Worm (Caenorhabditis elegans): ENCODE measurements around the gene chil-11.

chil-11 gene

DNA sequence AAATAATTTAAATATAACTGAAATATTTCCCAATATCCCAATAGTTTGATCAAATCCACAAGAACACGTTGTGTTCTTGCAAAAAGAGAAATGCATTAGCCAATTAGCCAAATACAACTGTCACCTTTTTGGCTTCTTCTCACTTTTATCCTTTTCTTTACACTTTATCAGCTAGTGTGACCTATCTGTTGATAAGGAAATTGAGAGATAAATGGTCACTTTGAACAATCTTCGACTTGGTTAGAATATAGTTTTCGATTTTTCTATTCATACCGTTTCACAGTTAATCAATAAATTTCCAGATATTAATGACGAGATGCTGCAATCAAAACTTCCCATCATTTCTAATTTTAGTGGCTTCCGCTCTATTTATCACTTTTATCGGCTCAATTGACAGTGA lies 32.3 kb upstream of the chil-11 start, which contains the start of gene C55C3.1:
TSS of gene C55C3.1 (plus strand) at position 301 of the 400 bp plus-strand sequence.
- TF ChIP-seq ham-2 (GFP tag; optimal IDR thresholded peaks at IDR 0.05), result no peak
- TF ChIP-seq mep-1 (tag; optimal IDR thresholded peaks at IDR 0.05), result no peak
- no peak for TF ChIP-seq drap-1 (GFP tag; optimal IDR thresholded peaks at IDR 0.05)
- no peak for TF ChIP-seq sem-2 (GFP tag; optimal IDR thresholded peaks at IDR 0.05)
- no peak for TF ChIP-seq nhr-28 (tag; optimal IDR thresholded peaks at IDR 0.05)
- no peak for TF ChIP-seq nhr-2 (tag; optimal IDR thresholded peaks at IDR 0.05)
- no peak for TF ChIP-seq unc-62 (GFP tag; optimal IDR thresholded peaks at IDR 0.05)
- TF ChIP-seq cnd-1 (tag; optimal IDR thresholded peaks at IDR 0.05), result no peak
- no peak for TF ChIP-seq lsy-2 (tag; optimal IDR thresholded peaks at IDR 0.05)
- TF ChIP-seq hlh-1 (tag; optimal IDR thresholded peaks at IDR 0.05), result no peak
- no peak for TF ChIP-seq bed-3 (GFP tag; optimal IDR thresholded peaks at IDR 0.05)
- TF ChIP-seq M03D4.4 (tag; optimal IDR thresholded peaks at IDR 0.05), result no peak
- TF ChIP-seq elt-3 (tag; optimal IDR thresholded peaks at IDR 0.05), result no peak

DNA sequence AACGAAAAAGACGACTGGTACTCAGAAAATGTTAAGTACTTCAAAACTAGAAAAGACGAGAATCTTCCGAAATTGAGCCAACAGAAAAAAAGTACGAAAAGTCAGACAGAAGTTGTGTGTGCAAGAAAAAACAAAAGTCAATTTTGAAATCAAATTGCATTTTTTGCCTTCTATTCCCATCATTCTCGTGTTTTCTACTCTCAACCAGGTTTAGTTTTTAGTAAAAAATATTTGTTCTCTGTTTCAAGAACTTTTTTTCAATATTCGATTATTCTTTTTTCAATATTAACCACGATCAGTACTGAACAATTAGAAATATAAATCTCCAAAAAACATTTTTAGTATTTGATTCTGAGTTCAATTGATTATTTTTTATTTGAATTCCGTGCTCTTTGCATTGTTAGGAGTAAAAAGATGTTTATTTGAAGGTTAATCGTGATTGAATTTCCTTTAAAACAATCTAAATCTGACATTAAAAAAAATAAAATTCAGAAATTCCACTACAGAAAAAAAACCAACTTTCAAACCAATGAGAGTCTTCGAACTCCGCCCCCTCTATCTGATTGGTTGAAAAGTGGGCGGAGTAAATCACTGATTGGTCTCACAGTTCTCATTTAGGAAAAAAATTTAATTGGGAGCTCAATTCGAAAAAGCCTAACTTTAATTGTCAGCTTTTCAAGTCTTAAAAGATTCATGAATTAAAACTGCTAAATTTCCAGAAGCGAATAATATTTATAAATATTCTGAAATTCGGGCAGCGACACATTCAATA lies 25.6 kb upstream of the chil-11 start:
- TF ChIP-seq unc-39 (tag; optimal IDR thresholded peaks at IDR 0.05) (no peak), M03D4.4 (tag; optimal IDR thresholded peaks at IDR 0.05) (no peak), snpc-4 (tag; optimal IDR thresholded peaks at IDR 0.05) (no peak), nhr-237 (tag; optimal IDR thresholded peaks at IDR 0.05) (no peak), zip-8 (tag; optimal IDR thresholded peaks at IDR 0.05) (no peak), nhr-28 (tag; optimal IDR thresholded peaks at IDR 0.05) (no peak), flh-1 (GFP tag; optimal IDR thresholded peaks at IDR 0.05) (no peak), hlh-1 (tag; optimal IDR thresholded peaks at IDR 0.05) (no peak), nhr-76 (tag; optimal IDR thresholded peaks at IDR 0.05) (no peak), ces-1 (GFP tag; optimal IDR thresholded peaks at IDR 0.05) (no peak), unc-120 (tag; optimal IDR thresholded peaks at IDR 0.05; ENCODE audit: poor library complexity, severe bottlenecking) (no peak), ztf-11 (tag; optimal IDR thresholded peaks at IDR 0.05) (no peak), elt-3 (tag; optimal IDR thresholded peaks at IDR 0.05) (no peak), ceh-39 (tag; optimal IDR thresholded peaks at IDR 0.05) (no peak)

DNA sequence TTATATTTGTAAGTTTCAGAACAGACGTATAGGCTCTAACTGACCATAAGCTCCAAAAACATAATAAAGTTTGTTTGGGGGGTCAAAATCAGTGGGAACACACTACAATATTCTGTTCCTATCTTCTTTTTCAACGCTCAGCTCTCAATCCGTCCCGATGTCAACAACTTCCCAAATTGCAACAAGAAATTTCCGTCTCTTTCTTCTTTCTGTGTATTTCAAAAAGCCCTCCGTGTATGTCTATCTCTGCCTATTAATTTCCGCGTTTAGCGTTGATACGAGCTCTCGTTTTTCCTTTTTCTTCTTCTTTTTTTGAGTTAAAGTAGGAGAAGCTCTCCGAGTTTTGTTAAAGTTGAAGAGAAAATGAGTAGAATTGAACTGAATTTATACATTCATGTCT lies 17.5 kb upstream of the chil-11 start:
- TF ChIP-seq blmp-1 (tag; optimal IDR thresholded peaks at IDR 0.05) (no peak), unc-39 (tag; optimal IDR thresholded peaks at IDR 0.05) (no peak), ces-1 (GFP tag; optimal IDR thresholded peaks at IDR 0.05) (peak; percentile 19), ceh-39 (tag; optimal IDR thresholded peaks at IDR 0.05) (no peak)

DNA sequence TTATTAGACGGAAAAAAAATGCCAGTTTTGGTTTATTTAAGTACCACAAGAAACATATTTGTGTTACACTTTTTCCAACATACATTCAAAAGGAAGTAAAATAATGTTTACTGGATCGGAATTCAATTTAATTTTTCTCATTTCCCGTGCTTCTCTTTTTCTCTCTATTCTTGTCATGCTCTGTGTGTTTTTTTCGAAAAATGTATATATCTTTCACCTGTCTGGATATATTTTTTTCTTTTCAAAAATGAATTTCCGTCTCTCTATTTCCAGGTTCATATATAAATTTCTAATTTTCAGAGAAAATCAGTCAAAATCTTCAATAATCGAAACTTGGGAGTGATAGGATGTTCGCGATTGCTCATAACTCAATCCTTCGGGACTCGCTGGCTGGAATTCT lies 15.8 kb upstream of the chil-11 start, which contains the start of gene H35B03.1:
TSS of gene H35B03.1 (plus strand) at position 301 of the 400 bp plus-strand sequence.
- no peak for TF ChIP-seq ztf-11 (tag; optimal IDR thresholded peaks at IDR 0.05)
- TF ChIP-seq ces-1 (GFP tag; optimal IDR thresholded peaks at IDR 0.05), result peak; percentile 37
- no peak for TF ChIP-seq zip-8 (tag; optimal IDR thresholded peaks at IDR 0.05)
- TF ChIP-seq sem-2 (GFP tag; optimal IDR thresholded peaks at IDR 0.05), result no peak

DNA sequence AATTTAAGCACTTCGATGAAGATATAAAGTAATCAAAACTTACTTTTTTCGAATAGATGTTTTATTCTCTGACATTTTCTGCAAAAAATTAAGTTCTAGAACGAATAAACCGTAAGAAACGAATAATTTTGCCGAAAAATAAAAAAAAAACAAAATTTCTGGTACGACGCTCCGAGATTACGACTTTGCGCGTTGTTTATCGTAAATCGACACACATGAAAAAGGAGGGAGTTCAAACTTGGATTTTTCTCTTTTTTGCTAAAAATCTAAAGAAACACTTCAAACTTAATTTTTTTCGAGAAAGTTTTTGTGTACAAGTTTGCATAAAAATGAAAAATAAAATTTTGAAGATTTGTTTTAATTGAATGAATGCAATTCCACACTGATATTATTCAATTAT lies 9.5 kb upstream of the chil-11 start, which contains the start of gene H35B03.2:
TSS of gene H35B03.2 (minus strand) at position 78 of the 400 bp plus-strand sequence.
- TF ChIP-seq M03D4.4 (tag; optimal IDR thresholded peaks at IDR 0.05) (no peak), nhr-237 (tag; optimal IDR thresholded peaks at IDR 0.05) (peak; percentile 62), lsy-2 (tag; optimal IDR thresholded peaks at IDR 0.05) (peak; percentile 56), ceh-39 (tag; optimal IDR thresholded peaks at IDR 0.05) (peak; percentile 54), ces-1 (GFP tag; optimal IDR thresholded peaks at IDR 0.05) (peak; percentile 56)

DNA sequence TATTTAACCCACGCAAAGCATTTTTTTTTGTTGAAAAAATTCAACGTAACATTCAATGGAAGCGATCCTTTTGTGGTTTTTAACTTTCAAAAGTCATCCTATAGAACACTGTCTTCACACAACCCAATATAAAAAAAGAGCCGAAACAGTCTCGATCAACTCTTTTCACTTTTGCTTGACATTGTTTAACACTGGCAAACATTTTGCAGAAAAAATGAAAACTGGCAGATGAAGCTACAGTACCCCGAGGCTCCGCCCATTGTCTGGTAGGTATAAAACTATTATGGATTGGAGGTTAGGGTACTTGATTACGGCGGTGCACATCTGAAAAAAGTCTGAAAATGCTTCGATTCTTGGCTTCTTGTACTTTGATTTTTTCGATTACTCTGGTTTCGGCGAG lies 6.4 kb upstream of the chil-11 start, which contains the start of gene cpg-18:
TSS of gene cpg-18 (plus strand) at position 301 of the 400 bp plus-strand sequence.
- TF ChIP-seq mab-5 (tag; optimal IDR thresholded peaks at IDR 0.05) (no peak), ham-2 (GFP tag; optimal IDR thresholded peaks at IDR 0.05) (no peak), elt-3 (tag; optimal IDR thresholded peaks at IDR 0.05) (no peak), lsy-2 (tag; optimal IDR thresholded peaks at IDR 0.05) (no peak), mep-1 (tag; optimal IDR thresholded peaks at IDR 0.05) (no peak), unc-39 (tag; optimal IDR thresholded peaks at IDR 0.05) (no peak), nhr-28 (tag; optimal IDR thresholded peaks at IDR 0.05) (no peak), ceh-83 (GFP tag; optimal IDR thresholded peaks at IDR 0.05) (no peak), unc-62 (GFP tag; optimal IDR thresholded peaks at IDR 0.05) (no peak), tbx-8 (GFP tag; optimal IDR thresholded peaks at IDR 0.05) (no peak), M03D4.4 (tag; optimal IDR thresholded peaks at IDR 0.05) (no peak), nhr-2 (tag; optimal IDR thresholded peaks at IDR 0.05) (no peak), snpc-4 (tag; optimal IDR thresholded peaks at IDR 0.05) (no peak)
